Fruit fly (Drosophila melanogaster) whole organism, pupa: ENCODE measurements around the gene Gr64e.

Source experiments
- CG10348 ChIP-seq: fragments of 200-800 bp; sonication (Bioruptor generic); IDR thresholded peaks from 2 replicates; pipeline ENCODE4 v1.3.6; 2022; ENCODE audit warnings: missing biosample characterization, missing genetic modification characterization
- CG12605 ChIP-seq: fragments of 200-800 bp; sonication (Bioruptor generic); IDR thresholded peaks from 2 replicates; pipeline ENCODE4 v1.3.6; 2022; ENCODE audit warnings: missing biosample characterization, missing genetic modification characterization
- CG13204 ChIP-seq: fragments of 200-800 bp; sonication (Bioruptor generic); optimal IDR thresholded peaks from 2 replicates; lab custom pipeline; 2018; ENCODE audit warnings: missing biosample characterization, mild to moderate bottlenecking, missing genetic modification characterization, moderate library complexity
- CG14655 ChIP-seq: fragments of 200-800 bp; sonication (Bioruptor generic); optimal IDR thresholded peaks from 3 replicates; lab custom pipeline; 2017; ENCODE audit warnings: mild to moderate bottlenecking, missing biosample characterization, missing genetic modification reagents, missing genetic modification characterization
- CG15710 ChIP-seq: fragments of 200-800 bp; sonication (Bioruptor generic); optimal IDR thresholded peaks from 2 replicates; lab custom pipeline; 2018; ENCODE audit warnings: missing biosample characterization, mild to moderate bottlenecking, missing genetic modification characterization, moderate library complexity
- CG17806 ChIP-seq: fragments of 200-800 bp; sonication (Bioruptor generic); optimal IDR thresholded peaks from 2 replicates; lab custom pipeline; 2018; ENCODE audit warnings: missing biosample characterization, mild to moderate bottlenecking, missing genetic modification characterization, moderate library complexity
- CG32121 ChIP-seq: fragments of 200-800 bp; sonication (Bioruptor generic); IDR thresholded peaks from 2 replicates; pipeline ENCODE4 v1.3.6; 2022; ENCODE audit warnings: missing biosample characterization, missing genetic modification characterization
- CG34367 ChIP-seq: fragments of 200-800 bp; sonication (Bioruptor generic); optimal IDR thresholded peaks from 2 replicates; lab custom pipeline; 2018; ENCODE audit warnings: missing biosample characterization, mild to moderate bottlenecking, missing genetic modification characterization
- CG4496 ChIP-seq: fragments of 200-800 bp; sonication (Bioruptor generic); IDR thresholded peaks from 3 replicates; pipeline ENCODE4 v1.3.6; 2022; ENCODE audit warnings: missing biosample characterization, missing genetic modification characterization
- CG8159 ChIP-seq: fragments of 200-800 bp; sonication (Bioruptor generic); optimal IDR thresholded peaks from 3 replicates; lab custom pipeline; 2018; ENCODE audit warnings: missing biosample characterization, mild to moderate bottlenecking, missing genetic modification characterization, moderate library complexity
- CG8301 ChIP-seq: fragments of 200-800 bp; sonication (Bioruptor generic); optimal IDR thresholded peaks from 2 replicates; lab custom pipeline; 2018; ENCODE audit warnings: missing biosample characterization, mild to moderate bottlenecking, missing genetic modification characterization
- CG9948 ChIP-seq: fragments of 200-800 bp; sonication (Bioruptor generic); optimal IDR thresholded peaks from 2 replicates; lab custom pipeline; 2018; ENCODE audit warnings: missing biosample characterization, mild to moderate bottlenecking, missing genetic modification characterization, moderate library complexity
- D1 ChIP-seq: fragments of 200-800 bp; sonication (Bioruptor generic); optimal IDR thresholded peaks from 2 replicates; lab custom pipeline; 2018; ENCODE audit warnings: missing biosample characterization, mild to moderate bottlenecking, missing genetic modification characterization, moderate library complexity
- EcR ChIP-seq: fragments of 200-800 bp; sonication (Bioruptor generic); optimal IDR thresholded peaks from 3 replicates; lab custom pipeline; 2019; ENCODE audit warnings: missing biosample characterization, missing genetic modification characterization, mild to moderate bottlenecking, moderate library complexity, missing genetic modification reagents
- Ets98B ChIP-seq: fragments of 200-800 bp; sonication (Bioruptor generic); IDR thresholded peaks from 2 replicates; pipeline ENCODE4 v1.3.6; 2022; ENCODE audit warnings: missing biosample characterization, missing genetic modification characterization
- Pif1A ChIP-seq: fragments of 200-800 bp; sonication (Bioruptor generic); optimal IDR thresholded peaks from 3 replicates; lab custom pipeline; 2016; ENCODE audit warnings: missing biosample characterization, missing genetic modification characterization
- Pif1B ChIP-seq: fragments of 200-800 bp; sonication (Bioruptor generic); optimal IDR thresholded peaks from 3 replicates; lab custom pipeline; 2016; ENCODE audit warnings: missing biosample characterization, missing genetic modification characterization
- Snoo ChIP-seq: fragments of 200-800 bp; sonication (Bioruptor generic); optimal IDR thresholded peaks from 3 replicates; lab custom pipeline; 2017; ENCODE audit warnings: missing biosample characterization, mild to moderate bottlenecking, missing genetic modification characterization, inconsistent platforms
- fd96Ca ChIP-seq: fragments of 200-800 bp; sonication (Bioruptor generic); IDR thresholded peaks from 3 replicates; pipeline ENCODE4 v1.3.6; 2022; ENCODE audit warnings: missing biosample characterization, missing genetic modification characterization
- gl ChIP-seq: fragments of 200-800 bp; sonication (Bioruptor generic); optimal IDR thresholded peaks from 2 replicates; lab custom pipeline; 2018; ENCODE audit warnings: missing biosample characterization, mild to moderate bottlenecking, missing genetic modification characterization
- rn ChIP-seq: fragments of 200-800 bp; sonication (Bioruptor generic); IDR thresholded peaks from 2 replicates; pipeline ENCODE4 v1.3.6; 2022; ENCODE audit warnings: missing biosample characterization, missing genetic modification characterization

The Gr64e gene

dm6 chr3L:4059293-4059820 lies 27.4 kb downstream of the Gr64e start, which contains the start of gene Ugt305A1:
Gene Ugt305A1 (plus strand): TSS chr3L:4059770.
- TF ChIP-seq CG14655, result no peak
- no peak for TF ChIP-seq rn (GFP tag; lab: Robert Waterston, UW)
- TF ChIP-seq CG12605 (GFP tag; lab: Robert Waterston, UW), result no peak
- TF ChIP-seq Ets98B (GFP tag; lab: Robert Waterston, UW), result no peak
- TF ChIP-seq Pif1A (GFP tag; lab: Kevin White, UChicago), result no peak
- no peak for TF ChIP-seq CG8301 (tag; lab: Kevin White, UChicago)
- no peak for TF ChIP-seq CG4496 (GFP tag; lab: Robert Waterston, UW)
- TF ChIP-seq gl (tag; lab: Kevin White, UChicago), result no peak
- no peak for TF ChIP-seq D1 (tag; lab: Kevin White, UChicago)

- TF ChIP-seq CG17806 (tag; lab: Kevin White, UChicago) (no peak), CG8301 (tag; lab: Kevin White, UChicago) (no peak), Snoo (tag; lab: Kevin White, UChicago) (no peak), CG14655 (no peak), rn (GFP tag; lab: Robert Waterston, UW) (no peak), EcR (GFP tag; lab: Kevin White, UChicago) (no peak), CG13204 (GFP tag; lab: Kevin White, UChicago) (no peak), CG15710 (tag; lab: Kevin White, UChicago) (no peak), Ets98B (GFP tag; lab: Robert Waterston, UW) (no peak), CG4496 (GFP tag; lab: Robert Waterston, UW) (no peak), CG8159 (tag; lab: Kevin White, UChicago) (no peak)
Measured at dm6 chr3L:4061921-4062474, 30.1 kb downstream of the Gr64e start, which contains the start of gene dib. Gene dib (plus strand): TSS chr3L:4062292.

dm6 chr3L:4068368-4068767 lies 36.4 kb downstream of the Gr64e start:
- TF ChIP-seq CG17806 (tag; lab: Kevin White, UChicago), result no peak
- TF ChIP-seq CG14655, result no peak
- peak; percentile 62 for TF ChIP-seq CG12605 (GFP tag; lab: Robert Waterston, UW)
- no peak for TF ChIP-seq CG8159 (tag; lab: Kevin White, UChicago)
- peak; percentile 64 for TF ChIP-seq CG32121
- TF ChIP-seq CG34367 (tag; lab: Kevin White, UChicago), result no peak
- no peak for TF ChIP-seq CG9948 (tag; lab: Kevin White, UChicago)
- TF ChIP-seq D1 (tag; lab: Kevin White, UChicago), result no peak
- no peak for TF ChIP-seq gl (tag; lab: Kevin White, UChicago)
- TF ChIP-seq CG8301 (tag; lab: Kevin White, UChicago), result no peak
- no peak for TF ChIP-seq CG10348 (GFP tag; lab: Robert Waterston, UW)
- TF ChIP-seq Pif1A (GFP tag; lab: Kevin White, UChicago), result no peak
- no peak for TF ChIP-seq CG13204 (GFP tag; lab: Kevin White, UChicago)
- no peak for TF ChIP-seq rn (GFP tag; lab: Robert Waterston, UW)
- peak; percentile 56; the same call in 2 of the 3 replicates for TF ChIP-seq fd96Ca
- no peak for TF ChIP-seq EcR (GFP tag; lab: Kevin White, UChicago)
- TF ChIP-seq CG4496 (GFP tag; lab: Robert Waterston, UW), result peak; percentile 43; the same call in 1 of the 3 replicates
- no peak for TF ChIP-seq CG15710 (tag; lab: Kevin White, UChicago)
- TF ChIP-seq Ets98B (GFP tag; lab: Robert Waterston, UW), result peak; percentile 42
- no peak for TF ChIP-seq Snoo (tag; lab: Kevin White, UChicago)
- TF ChIP-seq Pif1B (GFP tag; lab: Kevin White, UChicago), result no peak

- TF ChIP-seq CG13204 (GFP tag; lab: Kevin White, UChicago) (no peak), CG34367 (tag; lab: Kevin White, UChicago) (no peak), CG8301 (tag; lab: Kevin White, UChicago) (no peak), fd96Ca (no peak), CG10348 (GFP tag; lab: Robert Waterston, UW) (no peak), CG17806 (tag; lab: Kevin White, UChicago) (no peak), gl (tag; lab: Kevin White, UChicago) (no peak), Snoo (tag; lab: Kevin White, UChicago) (no peak), CG14655 (no peak), EcR (GFP tag; lab: Kevin White, UChicago) (no peak), CG32121 (no peak)
- TF ChIP-seq, all 21 proteins: peak for 0
Measured at dm6 chr3L:4069069-4069468, 37.1 kb downstream of the Gr64e start, which contains the start of gene CG32259. Gene CG32259 (plus strand): TSS chr3L:4069369.

dm6 chr3L:4070221-4070995 lies 38.5 kb downstream of the Gr64e start:
- TF ChIP-seq CG34367 (tag; lab: Kevin White, UChicago) (peak; percentile 97), CG4496 (GFP tag; lab: Robert Waterston, UW) (peak; percentile 99), Snoo (tag; lab: Kevin White, UChicago) (peak; percentile 91), CG10348 (GFP tag; lab: Robert Waterston, UW) (peak; percentile 95), CG12605 (GFP tag; lab: Robert Waterston, UW) (peak; percentile 98), CG14655 (peak; percentile 98), CG15710 (tag; lab: Kevin White, UChicago) (peak; percentile 98), Ets98B (GFP tag; lab: Robert Waterston, UW) (peak; percentile 99), fd96Ca (peak; percentile 99), Pif1A (GFP tag; lab: Kevin White, UChicago) (peak; percentile 97), D1 (tag; lab: Kevin White, UChicago) (peak; percentile 70), CG32121 (peak; percentile 99), CG13204 (GFP tag; lab: Kevin White, UChicago) (peak; percentile 96), CG8301 (tag; lab: Kevin White, UChicago) (peak; percentile 99), CG17806 (tag; lab: Kevin White, UChicago) (peak; percentile 98), Pif1B (GFP tag; lab: Kevin White, UChicago) (peak; percentile 95), gl (tag; lab: Kevin White, UChicago) (peak; percentile 94), CG8159 (tag; lab: Kevin White, UChicago) (peak; percentile 96), rn (GFP tag; lab: Robert Waterston, UW) (peak; percentile 96), EcR (GFP tag; lab: Kevin White, UChicago) (peak; percentile 54), CG9948 (tag; lab: Kevin White, UChicago) (peak; percentile 98)
